Fruit fly (Drosophila melanogaster) whole organism, embryonic: Measurements from ENCODE around the gene CG33299.

Experiments used
- CG14441 ChIP-seq: fragments of 200-800 bp; sonication (Bioruptor generic); IDR thresholded peaks from 2 replicates; pipeline ENCODE4 v1.3.6; 2022; ENCODE audit warnings: missing biosample characterization, missing genetic modification characterization
- Opbp ChIP-seq: fragments of 200-800 bp; sonication (Bioruptor generic); IDR thresholded peaks from 3 replicates; pipeline ENCODE4 v1.3.6; 2022; ENCODE audit warnings: missing biosample characterization, missing genetic modification characterization; ENCODE audit not compliant: partially characterized antibody
- ab ChIP-seq: fragments of 200-800 bp; sonication (Bioruptor generic); optimal IDR thresholded peaks from 2 replicates; lab custom pipeline; 2016; ENCODE audit warnings: missing biosample characterization, missing genetic modification characterization
- vfl ChIP-seq: fragments of 200-800 bp; sonication (Bioruptor generic); optimal IDR thresholded peaks from 2 replicates; lab custom pipeline; 2016; ENCODE audit warnings: missing biosample characterization, missing genetic modification characterization

dm6 chr2L:9673235-9673634 lies 16.8 kb downstream of the CG33299 start:
- no peak for TF ChIP-seq Opbp (GFP tag; lab: Robert Waterston, UW)
- no peak for TF ChIP-seq vfl (GFP tag; lab: Kevin White, UChicago)
- TF ChIP-seq ab: no peak
- TF ChIP-seq CG14441 (GFP tag; lab: Robert Waterston, UW): no peak
